Fruit fly (Drosophila melanogaster) whole organism, embryonic: Measurements from ENCODE around the gene CG6345.

Source experiments
- CG10209 ChIP-seq: fragments of 200-800 bp; sonication (Bioruptor generic); optimal IDR thresholded peaks from 3 replicates; lab custom pipeline; 2017; ENCODE audit warnings: missing biosample characterization, mild to moderate bottlenecking, missing genetic modification characterization, missing genetic modification reagents
- CG1024 ChIP-seq: fragments of 200-800 bp; sonication (Bioruptor generic); IDR thresholded peaks from 2 replicates; pipeline ENCODE4 v1.3.6; 2022; ENCODE audit warnings: missing biosample characterization, missing genetic modification characterization
- CG10274 ChIP-seq: fragments of 200-800 bp; sonication (Bioruptor generic); optimal IDR thresholded peaks from 3 replicates; lab custom pipeline; 2017; ENCODE audit warnings: missing biosample characterization, mild to moderate bottlenecking, missing genetic modification characterization
- CG12071 ChIP-seq: fragments of 200-800 bp; sonication (Bioruptor generic); optimal IDR thresholded peaks from 3 replicates; lab custom pipeline; 2018; ENCODE audit warnings: missing biosample characterization, mild to moderate bottlenecking, missing genetic modification characterization
- CG15073 ChIP-seq: fragments of 200-800 bp; sonication (Bioruptor generic); optimal IDR thresholded peaks from 2 replicates; lab custom pipeline; 2016; ENCODE audit warnings: missing biosample characterization, missing genetic modification characterization
- CG16779 ChIP-seq: fragments of 200-800 bp; sonication (Bioruptor generic); IDR thresholded peaks from 2 replicates; pipeline ENCODE4 v1.3.6; 2022; ENCODE audit warnings: missing biosample characterization, missing genetic modification characterization
- CG17361 ChIP-seq: fragments of 200-800 bp; sonication (Bioruptor generic); IDR thresholded peaks from 3 replicates; pipeline ENCODE4 v1.3.6; 2022; ENCODE audit warnings: missing biosample characterization, missing genetic modification characterization
- CG1792 ChIP-seq: fragments of 200-800 bp; sonication (Bioruptor generic); optimal IDR thresholded peaks from 2 replicates; lab custom pipeline; 2016; ENCODE audit warnings: missing biosample characterization, missing genetic modification characterization
- CG18262 ChIP-seq: fragments of 200-800 bp; optimal IDR thresholded peaks from 3 replicates; lab custom pipeline; 2019; ENCODE audit warnings: missing biosample characterization, mild to moderate bottlenecking, missing genetic modification characterization, moderate library complexity
- CG3407 ChIP-seq: fragments of 200-800 bp; sonication (Bioruptor generic); optimal IDR thresholded peaks from 2 replicates; lab custom pipeline; 2018; ENCODE audit warnings: missing biosample characterization, mild to moderate bottlenecking, missing genetic modification characterization
- CG4328 ChIP-seq: fragments of 200-800 bp; sonication (Bioruptor generic); optimal IDR thresholded peaks from 3 replicates; lab custom pipeline; 2017; ENCODE audit warnings: missing biosample characterization, missing genetic modification reagents, missing genetic modification characterization
- CG4424 ChIP-seq: fragments of 200-800 bp; sonication (Bioruptor generic); optimal IDR thresholded peaks from 3 replicates; lab custom pipeline; 2016; ENCODE audit warnings: missing biosample characterization, missing genetic modification characterization
- CG4617 ChIP-seq: fragments of 200-800 bp; sonication (Bioruptor generic); optimal IDR thresholded peaks from 3 replicates; lab custom pipeline; 2016; ENCODE audit warnings: missing biosample characterization, missing genetic modification characterization, borderline replicate concordance
- CG4707 ChIP-seq: fragments of 200-800 bp; sonication (Bioruptor generic); optimal IDR thresholded peaks from 2 replicates; lab custom pipeline; 2018; ENCODE audit warnings: missing biosample characterization, mild to moderate bottlenecking, missing genetic modification characterization, moderate library complexity
- CG4730 ChIP-seq: fragments of 200-800 bp; sonication (Bioruptor generic); IDR thresholded peaks from 2 replicates; pipeline ENCODE4 v1.3.6; 2022; ENCODE audit warnings: missing biosample characterization, missing genetic modification characterization
- CG9817 ChIP-seq: fragments of 200-800 bp; sonication (Bioruptor generic); optimal IDR thresholded peaks from 2 replicates; lab custom pipeline; 2018; ENCODE audit warnings: missing biosample characterization, mild to moderate bottlenecking, missing genetic modification characterization, moderate library complexity
- D ChIP-seq, 2 experiments: fragments of 200-800 bp in 1 of 2; fragments of >200 bp in 1 of 2; sonication (Bioruptor generic) in 1 of 2; optimal IDR thresholded peaks; 2 replicates in 1 of 2; 3 replicates in 1 of 2; lab custom pipeline; 2017; ENCODE audit warnings: mild to moderate bottlenecking in 1 of 2, missing biosample characterization in 1 of 2, missing genetic modification characterization in 1 of 2, missing genetic modification reagents in 1 of 2
- Dfd ChIP-seq, 2 experiments: fragments of >200 bp; optimal IDR thresholded peaks; 2 replicates each; lab custom pipeline; 2017; ENCODE audit warnings: missing biosample characterization in 2 of 2, missing genetic modification characterization in 2 of 2
- H15 ChIP-seq: fragments of 200-800 bp; sonication (Bioruptor generic); IDR thresholded peaks from 3 replicates; pipeline ENCODE4 v1.3.6; 2022; ENCODE audit warnings: missing biosample characterization, missing genetic modification characterization
- Hand ChIP-seq: fragments of 200-800 bp; sonication (Bioruptor generic); optimal IDR thresholded peaks from 2 replicates; lab custom pipeline; 2017; ENCODE audit warnings: mild to moderate bottlenecking, missing biosample characterization, missing genetic modification reagents, missing genetic modification characterization
- Hr51 ChIP-seq, 2 experiments: fragments of 200-800 bp; sonication (Bioruptor generic); optimal IDR thresholded peaks; 2 replicates in 1 of 2; 3 replicates in 1 of 2; lab custom pipeline; 2016 to 2018; ENCODE audit warnings: missing biosample characterization in 2 of 2, missing genetic modification characterization in 2 of 2, mild to moderate bottlenecking in 1 of 2, moderate library complexity in 1 of 2
- Mes4 ChIP-seq: fragments of 200-800 bp; sonication (Bioruptor generic); optimal IDR thresholded peaks from 2 replicates; lab custom pipeline; 2016; ENCODE audit warnings: missing biosample characterization, missing genetic modification characterization
- Nf-YA ChIP-seq: fragments of 200-800 bp; sonication (Bioruptor generic); IDR thresholded peaks from 2 replicates; pipeline ENCODE4 v1.3.6; 2022; ENCODE audit warnings: missing biosample characterization, missing genetic modification characterization
- Oaz ChIP-seq: fragments of 200-800 bp; sonication (Bioruptor generic); IDR thresholded peaks from 2 replicates; pipeline ENCODE4 v1.3.6; 2022; ENCODE audit warnings: missing biosample characterization, missing genetic modification characterization
- Optix ChIP-seq: fragments of 200-800 bp; sonication (Bioruptor generic); IDR thresholded peaks from 3 replicates; pipeline ENCODE4 v1.3.6; 2022; ENCODE audit warnings: missing biosample characterization, missing genetic modification characterization
- PHDP ChIP-seq: fragments of 200-800 bp; sonication (Bioruptor generic); optimal IDR thresholded peaks from 3 replicates; lab custom pipeline; 2018; ENCODE audit warnings: missing biosample characterization, mild to moderate bottlenecking, missing genetic modification characterization, moderate library complexity
- cg ChIP-seq: fragments of 200-800 bp; sonication (Bioruptor generic); optimal IDR thresholded peaks from 3 replicates; lab custom pipeline; 2019; ENCODE audit warnings: missing biosample characterization, mild to moderate bottlenecking, missing genetic modification characterization, moderate library complexity
- crc ChIP-seq: fragments of 200-800 bp; sonication (Bioruptor generic); optimal IDR thresholded peaks from 2 replicates; lab custom pipeline; 2016; ENCODE audit warnings: missing biosample characterization, missing genetic modification characterization
- dm ChIP-seq: fragments of 200-800 bp; sonication (Bioruptor generic); optimal IDR thresholded peaks from 3 replicates; lab custom pipeline; 2016; ENCODE audit warnings: missing biosample characterization, missing genetic modification characterization
- emc ChIP-seq: fragments of 200-800 bp; sonication (Bioruptor generic); optimal IDR thresholded peaks from 2 replicates; lab custom pipeline; 2016; ENCODE audit warnings: missing biosample characterization, missing genetic modification characterization
- esg ChIP-seq: fragments of 200-800 bp; sonication (Bioruptor generic); conservative IDR thresholded peaks from 2 replicates; pipeline ENCODE4 v1.3.6; 2022; ENCODE audit warnings: missing biosample characterization, missing genetic modification characterization
- eve ChIP-seq, 2 experiments: fragments of >200 bp; optimal IDR thresholded peaks; 2 replicates each; lab custom pipeline; 2017; ENCODE audit warnings: missing biosample characterization in 2 of 2, missing genetic modification characterization in 2 of 2
- gcm ChIP-seq: fragments of 200-800 bp; sonication (Bioruptor generic); optimal IDR thresholded peaks from 2 replicates; lab custom pipeline; 2019; ENCODE audit warnings: missing biosample characterization, mild to moderate bottlenecking, missing genetic modification characterization, moderate library complexity
- gsb-n ChIP-seq: fragments of 200-800 bp; sonication (Bioruptor generic); optimal IDR thresholded peaks from 3 replicates; lab custom pipeline; 2018; ENCODE audit warnings: missing biosample characterization, mild to moderate bottlenecking, missing genetic modification characterization
- gt ChIP-seq: fragments of 200-800 bp; sonication (Bioruptor generic); IDR thresholded peaks from 2 replicates; pipeline ENCODE4 v1.3.6; 2022; ENCODE audit warnings: missing biosample characterization, missing genetic modification characterization
- inv ChIP-seq: fragments of 200-800 bp; sonication (Bioruptor generic); IDR thresholded peaks from 2 replicates; pipeline ENCODE4 v1.3.6; 2022; ENCODE audit warnings: missing biosample characterization, missing genetic modification characterization; ENCODE audit not compliant: partially characterized antibody
- jing ChIP-seq: fragments of 200-800 bp; sonication (Bioruptor generic); optimal IDR thresholded peaks from 2 replicates; lab custom pipeline; 2018; ENCODE audit warnings: missing biosample characterization, mild to moderate bottlenecking, missing genetic modification characterization
- ken ChIP-seq: fragments of 200-800 bp; sonication (Bioruptor generic); IDR thresholded peaks from 3 replicates; pipeline ENCODE4 v1.3.6; 2022; ENCODE audit warnings: missing biosample characterization, missing genetic modification characterization
- lab ChIP-seq: fragments of 200-800 bp; sonication (Bioruptor generic); optimal IDR thresholded peaks from 3 replicates; lab custom pipeline; 2017; ENCODE audit warnings: missing biosample characterization, missing genetic modification characterization, mild to moderate bottlenecking, moderate library complexity, missing genetic modification reagents
- lmd ChIP-seq: fragments of 200-800 bp; sonication (Bioruptor generic); IDR thresholded peaks from 2 replicates; pipeline ENCODE4 v1.3.6; 2022; ENCODE audit warnings: missing biosample characterization, missing genetic modification characterization
- nerfin-2 ChIP-seq: fragments of 200-800 bp; sonication (Bioruptor generic); IDR thresholded peaks from 2 replicates; pipeline ENCODE4 v1.3.6; 2022; ENCODE audit warnings: missing biosample characterization, missing genetic modification characterization; ENCODE audit not compliant: partially characterized antibody
- oc ChIP-seq: fragments of 200-800 bp; sonication (Bioruptor generic); optimal IDR thresholded peaks from 2 replicates; lab custom pipeline; 2018; ENCODE audit warnings: missing biosample characterization, mild to moderate bottlenecking, missing genetic modification characterization, moderate library complexity
- org-1 ChIP-seq: fragments of 200-800 bp; sonication (Bioruptor generic); optimal IDR thresholded peaks from 2 replicates; lab custom pipeline; 2017; ENCODE audit warnings: missing biosample characterization, missing genetic modification characterization
- pho ChIP-seq: fragments of 200-800 bp; sonication (Bioruptor generic); optimal IDR thresholded peaks from 2 replicates; lab custom pipeline; 2016; ENCODE audit warnings: missing biosample characterization, missing genetic modification characterization
- so ChIP-seq: fragments of 200-800 bp; sonication (Bioruptor generic); IDR thresholded peaks from 3 replicates; pipeline ENCODE4 v1.3.6; 2022; ENCODE audit warnings: missing biosample characterization, missing genetic modification characterization
- tap ChIP-seq: fragments of 200-800 bp; optimal IDR thresholded peaks from 3 replicates; lab custom pipeline; 2019; ENCODE audit warnings: missing biosample characterization, mild to moderate bottlenecking, missing genetic modification characterization, moderate library complexity
- usp ChIP-seq: fragments of >200 bp; optimal IDR thresholded peaks from 2 replicates; lab custom pipeline; 2017; ENCODE audit warnings: missing biosample characterization, missing genetic modification characterization
- z ChIP-seq: fragments of 200-800 bp; sonication (Bioruptor generic); IDR thresholded peaks from 3 replicates; pipeline ENCODE4 v1.3.6; 2022; ENCODE audit warnings: missing biosample characterization, missing genetic modification characterization
- zen ChIP-seq: fragments of 200-800 bp; sonication (Bioruptor generic); optimal IDR thresholded peaks from 3 replicates; lab custom pipeline; 2018; ENCODE audit warnings: missing biosample characterization, mild to moderate bottlenecking, missing genetic modification characterization, moderate library complexity

CG6345 gene

DNA sequence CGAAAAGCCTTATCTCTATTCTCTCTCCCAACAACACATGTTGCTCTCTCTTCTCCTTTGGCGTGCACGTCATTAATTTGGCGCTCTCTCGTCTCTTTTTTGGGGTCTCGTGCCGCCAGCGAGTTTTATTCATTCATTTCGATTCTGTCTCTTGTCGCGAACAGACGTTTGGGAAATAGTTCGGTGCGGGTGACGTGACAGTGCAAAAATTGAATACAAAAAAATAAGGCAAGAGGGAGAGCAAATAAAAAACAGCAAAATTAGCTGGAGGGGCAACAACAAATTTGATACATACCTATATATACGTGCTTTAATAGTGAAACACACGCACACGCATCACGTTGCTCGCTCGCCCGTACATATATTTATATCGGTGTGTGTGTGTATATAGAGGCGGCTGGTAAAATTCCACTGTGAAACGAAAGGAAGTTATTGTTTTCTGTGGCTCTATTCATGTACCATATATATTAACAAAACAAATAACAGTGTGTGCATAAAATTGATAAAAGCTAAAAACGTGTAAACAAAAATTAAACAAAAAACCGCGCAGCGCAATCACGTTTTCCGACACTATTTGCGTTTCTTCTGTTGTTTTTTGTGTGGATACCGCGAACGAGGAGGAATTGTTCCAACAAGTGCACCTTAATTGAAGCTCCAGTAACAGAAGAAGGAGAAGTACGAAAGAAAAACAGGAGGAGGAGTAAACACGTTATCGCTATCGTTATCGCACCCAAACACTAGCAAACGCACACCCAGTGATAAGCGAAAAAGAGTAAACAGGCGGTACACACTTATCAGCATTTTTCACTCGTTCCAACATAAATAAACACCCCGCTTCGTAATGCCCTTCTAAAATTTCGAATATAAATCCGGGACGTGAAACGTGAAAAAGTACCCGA, 27.5 kb downstream of the CG6345 start, which contains the start of gene cwo (continued):
- peak in 1 of 2 experiments; percentile 85 for TF ChIP-seq eve (GFP tag; optimal IDR thresholded peaks at IDR 0.05; lab: Kevin White, UChicago)
- TF ChIP-seq CG4328: peak; percentile 44
- TF ChIP-seq Mes4 (GFP tag; lab: Kevin White, UChicago): no peak
- no peak for TF ChIP-seq gt
- no peak for TF ChIP-seq CG1024
- no peak for TF ChIP-seq D (optimal IDR thresholded peaks at IDR 0.05; lab: Kevin White, UChicago)
- no peak for TF ChIP-seq D (GFP tag; optimal IDR thresholded peaks at IDR 0.05; lab: Kevin White, UChicago)
- TF ChIP-seq inv (GFP tag; lab: Robert Waterston, UW): no peak
- TF ChIP-seq Optix (GFP tag; lab: Robert Waterston, UW): no peak
- peak; percentile 58 for TF ChIP-seq cg
- TF ChIP-seq CG4617 (GFP tag; lab: Kevin White, UChicago): no peak
- TF ChIP-seq CG17361 (GFP tag; lab: Robert Waterston, UW): no peak
- peak; percentile 62 for TF ChIP-seq CG3407 (GFP tag; lab: Kevin White, UChicago)
- peak; percentile 13 for TF ChIP-seq CG10209 (GFP tag; lab: Kevin White, UChicago)
- TF ChIP-seq Dfd (GFP tag; optimal IDR thresholded peaks at IDR 0.05; lab: Kevin White, UChicago): no peak
- no peak for TF ChIP-seq crc
- TF ChIP-seq H15 (GFP tag; lab: Robert Waterston, UW): no peak
- peak; percentile 46 for TF ChIP-seq lab (GFP tag; lab: Kevin White, UChicago)
- peak; percentile 10 for TF ChIP-seq CG18262 (tag; lab: Kevin White, UChicago)
- no peak for TF ChIP-seq CG9817 (tag; lab: Kevin White, UChicago)
- no peak for TF ChIP-seq Hr51 (GFP tag; optimal IDR thresholded peaks at IDR 0.05; lab: Kevin White, UChicago)
- TF ChIP-seq Hand (GFP tag; lab: Kevin White, UChicago): no peak
- no peak for TF ChIP-seq pho (GFP tag; lab: Kevin White, UChicago)
- no peak for TF ChIP-seq jing (GFP tag; lab: Kevin White, UChicago)
- TF ChIP-seq CG15073: no peak
- TF ChIP-seq gsb-n (tag; lab: Kevin White, UChicago): no peak
- no peak for TF ChIP-seq dm (GFP tag; lab: Kevin White, UChicago)
- no peak for TF ChIP-seq zen (tag; lab: Kevin White, UChicago)
- no peak for TF ChIP-seq CG4424 (GFP tag; lab: Kevin White, UChicago)
- TF ChIP-seq so (GFP tag; lab: Robert Waterston, UW): no peak
- TF ChIP-seq esg: no peak
- TF ChIP-seq nerfin-2 (GFP tag; lab: Robert Waterston, UW): no peak
- no peak for TF ChIP-seq lmd (GFP tag; lab: Robert Waterston, UW)
- no peak for TF ChIP-seq oc (tag; lab: Kevin White, UChicago)
- no peak for TF ChIP-seq PHDP (tag; lab: Kevin White, UChicago)
- TF ChIP-seq CG12071 (GFP tag; lab: Kevin White, UChicago): peak; percentile 47
- TF ChIP-seq usp (GFP tag; lab: Kevin White, UChicago): no peak
- TF ChIP-seq ken (GFP tag; lab: Robert Waterston, UW): no peak
- TF ChIP-seq Nf-YA (GFP tag; lab: Robert Waterston, UW): no peak
- no peak for TF ChIP-seq CG4730 (GFP tag; lab: Robert Waterston, UW)
- TF ChIP-seq Oaz (GFP tag; lab: Robert Waterston, UW): no peak
- TF ChIP-seq CG10274 (GFP tag; lab: Kevin White, UChicago): no peak
- no peak for TF ChIP-seq emc (GFP tag; lab: Kevin White, UChicago)
- TF ChIP-seq CG4707 (GFP tag; lab: Kevin White, UChicago): peak; percentile 8
- TF ChIP-seq CG1792 (GFP tag; lab: Kevin White, UChicago): no peak
- TF ChIP-seq CG16779 (GFP tag; lab: Robert Waterston, UW): no peak
- no peak for TF ChIP-seq z (GFP tag; lab: Robert Waterston, UW)
- no peak for TF ChIP-seq gcm
- TF ChIP-seq tap (tag; lab: Kevin White, UChicago): no peak
- no peak for TF ChIP-seq org-1
